Worm (Caenorhabditis elegans) whole organism, L2 larva: ENCODE measurements around the gene F35F10.14.

Experiments
- C34F6.9 ChIP-seq: fragments of 150-350 bp; optimal IDR thresholded peaks from 2 replicates; lab custom pipeline; 2014; ENCODE audit warnings: missing biosample characterization, missing genetic modification characterization
- Y55F3AM.14 ChIP-seq: fragments of 200-800 bp; sonication (Bioruptor generic); optimal IDR thresholded peaks from 2 replicates; lab custom pipeline; 2018; ENCODE audit warnings: mild to moderate bottlenecking, missing genetic modification characterization, missing compliant biosample characterization
- elt-3 ChIP-seq: sonication (generic microtip); optimal IDR thresholded peaks from 2 replicates; lab custom pipeline; 2017; ENCODE audit warnings: missing biosample characterization, missing genetic modification characterization
- lin-39 ChIP-seq: fragments of 150-350 bp; optimal IDR thresholded peaks from 2 replicates; lab custom pipeline; 2014; ENCODE audit warnings: missing biosample characterization, missing genetic modification reagents, missing genetic modification characterization
- mab-5 ChIP-seq: fragments of 150-350 bp; optimal IDR thresholded peaks from 2 replicates; lab custom pipeline; 2014; ENCODE audit warnings: missing biosample characterization, missing genetic modification characterization
- nhr-11 ChIP-seq: fragments of 150-350 bp; optimal IDR thresholded peaks from 2 replicates; lab custom pipeline; 2014; ENCODE audit warnings: missing biosample characterization, missing genetic modification characterization
- nhr-12 ChIP-seq: fragments of 150-350 bp; optimal IDR thresholded peaks from 2 replicates; lab custom pipeline; 2014; ENCODE audit warnings: missing biosample characterization, missing genetic modification characterization
- nhr-25 ChIP-seq: fragments of 150-350 bp; sonication (generic microtip); optimal IDR thresholded peaks from 3 replicates; lab custom pipeline; 2014; ENCODE audit warnings: missing biosample characterization, missing genetic modification characterization
- skn-1 ChIP-seq: sonication (generic microtip); optimal IDR thresholded peaks from 2 replicates; lab custom pipeline; 2017; ENCODE audit warnings: missing biosample characterization, missing genetic modification characterization
- snpc-4 ChIP-seq: fragments of 150-350 bp; optimal IDR thresholded peaks from 2 replicates; lab custom pipeline; 2014; ENCODE audit warnings: missing biosample characterization, missing genetic modification characterization
- unc-39 ChIP-seq: fragments of 150-350 bp; optimal IDR thresholded peaks from 2 replicates; lab custom pipeline; 2014; ENCODE audit warnings: missing biosample characterization, missing genetic modification characterization
- unc-55 ChIP-seq: fragments of 150-350 bp; sonication (generic microtip); optimal IDR thresholded peaks from 3 replicates; lab custom pipeline; 2014; ENCODE audit warnings: missing biosample characterization, missing genetic modification reagents, missing genetic modification characterization
- unc-62 ChIP-seq: fragments of 150-350 bp; optimal IDR thresholded peaks from 2 replicates; lab custom pipeline; 2014; ENCODE audit warnings: missing biosample characterization, missing genetic modification reagents, missing genetic modification characterization

DNA sequence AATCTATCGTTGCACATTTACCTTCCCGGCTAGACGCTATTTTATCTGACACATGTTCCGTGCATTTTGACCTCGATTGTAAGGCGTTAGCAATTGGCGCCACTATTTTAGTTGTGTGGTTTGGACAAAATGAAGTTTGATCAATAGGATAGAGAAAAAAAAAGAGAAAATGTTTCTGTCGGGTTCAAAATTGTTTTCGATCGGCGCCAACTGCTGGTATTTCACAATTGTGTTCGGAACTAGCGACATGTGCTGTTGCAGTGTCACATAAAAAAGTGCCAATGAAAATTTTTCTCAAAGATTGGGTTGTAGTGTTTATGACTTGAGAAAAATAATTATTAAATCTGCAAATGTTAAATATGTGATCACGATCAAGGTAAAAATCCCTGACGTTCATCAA lies 40.8 kb downstream of the F35F10.14 start:
- TF ChIP-seq unc-55 (no peak), Y55F3AM.14 (no peak), unc-62 (GFP tag; lab: Kevin White, UChicago) (no peak), snpc-4 (tag; lab: Kevin White, UChicago) (no peak), nhr-12 (no peak), mab-5 (no peak), C34F6.9 (no peak), skn-1 (tag; lab: Kevin White, UChicago) (no peak), nhr-25 (no peak), unc-39 (tag; lab: Kevin White, UChicago) (no peak), nhr-11 (tag; lab: Kevin White, UChicago) (no peak), lin-39 (tag; lab: Kevin White, UChicago) (no peak), elt-3 (no peak)
